Worm (Caenorhabditis elegans): Measurements from ENCODE around the gene F28H7.3.

F28H7.3 gene

ce11 chrV:10793498-10793897, 42.9 kb upstream of the F28H7.3 start, which contains the start of gene ule-3:
ule-3 (plus strand) TSS chrV:10793798.
- TF ChIP-seq ceh-39 (tag; optimal IDR thresholded peaks at IDR 0.05) (no peak), blmp-1 (tag; optimal IDR thresholded peaks at IDR 0.05) (no peak), sem-2 (GFP tag; optimal IDR thresholded peaks at IDR 0.05) (no peak), ztf-11 (tag; optimal IDR thresholded peaks at IDR 0.05) (no peak), nhr-2 (tag; optimal IDR thresholded peaks at IDR 0.05) (no peak), hlh-1 (tag; optimal IDR thresholded peaks at IDR 0.05) (no peak), mab-5 (tag; optimal IDR thresholded peaks at IDR 0.05) (no peak), nhr-76 (tag; optimal IDR thresholded peaks at IDR 0.05) (no peak), M03D4.4 (tag; optimal IDR thresholded peaks at IDR 0.05) (no peak), lin-32 (GFP tag; optimal IDR thresholded peaks at IDR 0.05) (no peak), snpc-4 (tag; optimal IDR thresholded peaks at IDR 0.05) (no peak), lsy-2 (tag; optimal IDR thresholded peaks at IDR 0.05) (no peak), ces-1 (GFP tag; optimal IDR thresholded peaks at IDR 0.05) (no peak), ham-2 (GFP tag; optimal IDR thresholded peaks at IDR 0.05) (no peak), nhr-237 (tag; optimal IDR thresholded peaks at IDR 0.05) (no peak), nhr-12 (tag; optimal IDR thresholded peaks at IDR 0.05) (no peak), elt-1 (tag; optimal IDR thresholded peaks at IDR 0.05; ENCODE audit: borderline replicate concordance, insufficient read depth) (no peak), unc-62 (GFP tag; optimal IDR thresholded peaks at IDR 0.05) (no peak), pha-4 (tag; optimal IDR thresholded peaks at IDR 0.05) (no peak), elt-3 (tag; optimal IDR thresholded peaks at IDR 0.05) (no peak)

ce11 chrV:10792775-10793174, 42.2 kb upstream of the F28H7.3 start, which contains the start of gene D1054.10:
D1054.10 (minus strand) TSS chrV:10792875.
- no peak for TF ChIP-seq flh-1 (GFP tag; optimal IDR thresholded peaks at IDR 0.05)
- TF ChIP-seq ztf-11 (tag; optimal IDR thresholded peaks at IDR 0.05) = no peak
- no peak for TF ChIP-seq unc-62 (GFP tag; optimal IDR thresholded peaks at IDR 0.05)
- no peak for TF ChIP-seq bed-3 (GFP tag; optimal IDR thresholded peaks at IDR 0.05)
- no peak for TF ChIP-seq ceh-39 (tag; optimal IDR thresholded peaks at IDR 0.05)
- TF ChIP-seq nhr-12 (tag; optimal IDR thresholded peaks at IDR 0.05) = no peak
- no peak for TF ChIP-seq zip-8 (tag; optimal IDR thresholded peaks at IDR 0.05)
- TF ChIP-seq pha-4 (tag; optimal IDR thresholded peaks at IDR 0.05) = no peak
- TF ChIP-seq sem-2 (GFP tag; optimal IDR thresholded peaks at IDR 0.05) = no peak
- TF ChIP-seq unc-120 (tag; optimal IDR thresholded peaks at IDR 0.05; ENCODE audit: poor library complexity, severe bottlenecking) = no peak
- TF ChIP-seq ham-2 (GFP tag; optimal IDR thresholded peaks at IDR 0.05) = no peak
- TF ChIP-seq hlh-1 (tag; optimal IDR thresholded peaks at IDR 0.05) = no peak
- no peak for TF ChIP-seq mls-2 (tag; optimal IDR thresholded peaks at IDR 0.05)
- no peak for TF ChIP-seq drap-1 (GFP tag; optimal IDR thresholded peaks at IDR 0.05)
- TF ChIP-seq nhr-2 (tag; optimal IDR thresholded peaks at IDR 0.05) = no peak

ce11 chrV:10790921-10791320, 40.3 kb upstream of the F28H7.3 start, which contains the start of gene D1054.9:
D1054.9 (minus strand) TSS chrV:10791057.
- TF ChIP-seq flh-1 (GFP tag; optimal IDR thresholded peaks at IDR 0.05) (no peak), lin-32 (GFP tag; optimal IDR thresholded peaks at IDR 0.05) (no peak), ceh-83 (GFP tag; optimal IDR thresholded peaks at IDR 0.05) (no peak), hlh-1 (tag; optimal IDR thresholded peaks at IDR 0.05) (no peak), mab-5 (tag; optimal IDR thresholded peaks at IDR 0.05) (no peak), mep-1 (tag; optimal IDR thresholded peaks at IDR 0.05) (no peak), nhr-28 (tag; optimal IDR thresholded peaks at IDR 0.05) (no peak), cnd-1 (tag; optimal IDR thresholded peaks at IDR 0.05) (no peak), snpc-4 (tag; optimal IDR thresholded peaks at IDR 0.05) (no peak), nhr-237 (tag; optimal IDR thresholded peaks at IDR 0.05) (no peak), pha-4 (tag; optimal IDR thresholded peaks at IDR 0.05) (no peak), ceh-39 (tag; optimal IDR thresholded peaks at IDR 0.05) (no peak)

- TF ChIP-seq zip-8 (tag; optimal IDR thresholded peaks at IDR 0.05) = no peak
- no peak for TF ChIP-seq tbx-8 (GFP tag; optimal IDR thresholded peaks at IDR 0.05)
- no peak for TF ChIP-seq unc-62 (GFP tag; optimal IDR thresholded peaks at IDR 0.05)
- no peak for TF ChIP-seq sptf-1 (tag; optimal IDR thresholded peaks at IDR 0.05)
- TF ChIP-seq nhr-12 (tag; optimal IDR thresholded peaks at IDR 0.05) = no peak
- TF ChIP-seq lin-13 (tag; optimal IDR thresholded peaks at IDR 0.05) = no peak
- no peak for TF ChIP-seq snpc-4 (tag; optimal IDR thresholded peaks at IDR 0.05)
- no peak for TF ChIP-seq lin-32 (GFP tag; optimal IDR thresholded peaks at IDR 0.05)
- TF ChIP-seq unc-120 (tag; optimal IDR thresholded peaks at IDR 0.05; ENCODE audit: poor library complexity, severe bottlenecking) = no peak
- TF ChIP-seq mls-2 (tag; optimal IDR thresholded peaks at IDR 0.05) = no peak
- no peak for TF ChIP-seq pha-4 (tag; optimal IDR thresholded peaks at IDR 0.05)
- TF ChIP-seq mep-1 (tag; optimal IDR thresholded peaks at IDR 0.05) = no peak
- no peak for TF ChIP-seq M03D4.4 (tag; optimal IDR thresholded peaks at IDR 0.05)
- no peak for TF ChIP-seq nhr-76 (tag; optimal IDR thresholded peaks at IDR 0.05)
- TF ChIP-seq ztf-11 (tag; optimal IDR thresholded peaks at IDR 0.05) = no peak
- no peak for TF ChIP-seq ces-1 (GFP tag; optimal IDR thresholded peaks at IDR 0.05)
- no peak for TF ChIP-seq drap-1 (GFP tag; optimal IDR thresholded peaks at IDR 0.05)
- TF ChIP-seq lsy-2 (tag; optimal IDR thresholded peaks at IDR 0.05) = no peak
- TF ChIP-seq ceh-39 (tag; optimal IDR thresholded peaks at IDR 0.05) = no peak
- TF ChIP-seq sem-2 (GFP tag; optimal IDR thresholded peaks at IDR 0.05) = no peak
These were observed 33.4 kb upstream of the F28H7.3 start, which contains the start of gene D1054.8 for ce11 chrV:10784011-10784410. D1054.8 (plus strand) TSS chrV:10784311.

All from whole organism, mixed stage, embryonic.